Worm (Caenorhabditis elegans) whole organism, mixed stage, embryonic: ENCODE results near the gene F23D12.4.

ENCODE experiments used
- M03D4.4 ChIP-seq: sonication (generic microtip); optimal IDR thresholded peaks from 2 replicates; lab custom pipeline; 2017; ENCODE audit warnings: mild to moderate bottlenecking, missing genetic modification characterization, missing compliant biosample characterization
- bed-3 ChIP-seq: fragments of 200-800 bp; sonication (Bioruptor generic); optimal IDR thresholded peaks from 3 replicates; lab custom pipeline; 2018; ENCODE audit warnings: mild to moderate bottlenecking, missing genetic modification characterization, moderate library complexity, missing compliant biosample characterization
- blmp-1 ChIP-seq: fragments of 150-350 bp; optimal IDR thresholded peaks from 2 replicates; lab custom pipeline; 2014; ENCODE audit warnings: missing biosample characterization, missing genetic modification characterization
- ceh-39 ChIP-seq: fragments of 150-350 bp; optimal IDR thresholded peaks from 2 replicates; lab custom pipeline; 2014; ENCODE audit warnings: missing biosample characterization, missing genetic modification characterization
- ceh-43 ChIP-seq: fragments of 200-800 bp; sonication (Bioruptor generic); optimal IDR thresholded peaks from 2 replicates; lab custom pipeline; 2018; ENCODE audit warnings: mild to moderate bottlenecking, missing genetic modification characterization, moderate library complexity, missing compliant biosample characterization
- ceh-83 ChIP-seq: fragments of 200-800 bp; sonication (Bioruptor generic); optimal IDR thresholded peaks from 2 replicates; lab custom pipeline; 2018; ENCODE audit warnings: mild to moderate bottlenecking, missing genetic modification characterization, missing compliant biosample characterization
- ces-1 ChIP-seq: fragments of 150-350 bp; optimal IDR thresholded peaks from 2 replicates; lab custom pipeline; 2014; ENCODE audit warnings: missing biosample characterization, missing genetic modification reagents, missing genetic modification characterization
- cnd-1 ChIP-seq: fragments of 200-800 bp; sonication (Bioruptor generic); optimal IDR thresholded peaks from 2 replicates; lab custom pipeline; 2018; ENCODE audit warnings: mild to moderate bottlenecking, missing genetic modification characterization, missing compliant biosample characterization
- drap-1 ChIP-seq: fragments of 200-800 bp; sonication (Bioruptor generic); optimal IDR thresholded peaks from 3 replicates; lab custom pipeline; 2018; ENCODE audit warnings: mild to moderate bottlenecking, missing genetic modification characterization, missing compliant biosample characterization
- elt-1 ChIP-seq: sonication (generic microtip); optimal IDR thresholded peaks from 2 replicates; lab custom pipeline; 2017; ENCODE audit warnings: missing genetic modification characterization, mild to moderate bottlenecking, missing compliant biosample characterization, antibody characterized with exemption, moderate library complexity, borderline replicate concordance; ENCODE audit not compliant: insufficient read depth
- elt-3 ChIP-seq: fragments of 150-350 bp; optimal IDR thresholded peaks from 2 replicates; lab custom pipeline; 2014; ENCODE audit warnings: missing biosample characterization, missing genetic modification characterization
- flh-1 ChIP-seq: fragments of 200-800 bp; sonication (Bioruptor generic); optimal IDR thresholded peaks from 2 replicates; lab custom pipeline; 2018; ENCODE audit warnings: mild to moderate bottlenecking, missing genetic modification characterization, moderate library complexity, missing compliant biosample characterization
- ham-2 ChIP-seq: fragments of 200-800 bp; sonication (Bioruptor generic); optimal IDR thresholded peaks from 2 replicates; lab custom pipeline; 2018; ENCODE audit warnings: mild to moderate bottlenecking, missing genetic modification characterization, missing compliant biosample characterization
- hlh-1 ChIP-seq: fragments of 150-350 bp; optimal IDR thresholded peaks from 2 replicates; lab custom pipeline; 2014; ENCODE audit warnings: missing biosample characterization, missing genetic modification reagents, missing genetic modification characterization
- lin-13 ChIP-seq: fragments of 150-350 bp; optimal IDR thresholded peaks from 2 replicates; lab custom pipeline; 2014; ENCODE audit warnings: missing biosample characterization, missing genetic modification characterization
- lin-32 ChIP-seq: fragments of 200-800 bp; sonication (Bioruptor generic); optimal IDR thresholded peaks from 2 replicates; lab custom pipeline; 2018; ENCODE audit warnings: mild to moderate bottlenecking, missing genetic modification characterization, missing compliant biosample characterization
- lsy-2 ChIP-seq: fragments of 150-350 bp; optimal IDR thresholded peaks from 2 replicates; lab custom pipeline; 2014; ENCODE audit warnings: missing biosample characterization, missing genetic modification characterization
- mab-5 ChIP-seq: fragments of 150-350 bp; optimal IDR thresholded peaks from 2 replicates; lab custom pipeline; 2014; ENCODE audit warnings: missing biosample characterization, missing genetic modification characterization
- mep-1 ChIP-seq: fragments of 150-350 bp; optimal IDR thresholded peaks from 2 replicates; lab custom pipeline; 2017; ENCODE audit warnings: missing biosample characterization, missing genetic modification reagents, missing genetic modification characterization, inconsistent platforms
- mls-2 ChIP-seq: sonication (generic microtip); optimal IDR thresholded peaks from 2 replicates; lab custom pipeline; 2016; ENCODE audit warnings: mild to moderate bottlenecking, missing genetic modification characterization, moderate library complexity, missing compliant biosample characterization
- nhr-12 ChIP-seq: fragments of 150-350 bp; optimal IDR thresholded peaks from 2 replicates; lab custom pipeline; 2014; ENCODE audit warnings: missing biosample characterization, missing genetic modification characterization
- nhr-2 ChIP-seq: fragments of 150-350 bp; optimal IDR thresholded peaks from 2 replicates; lab custom pipeline; 2014; ENCODE audit warnings: missing biosample characterization, missing genetic modification characterization
- nhr-237 ChIP-seq: fragments of 150-350 bp; optimal IDR thresholded peaks from 2 replicates; lab custom pipeline; 2014; ENCODE audit warnings: missing biosample characterization, missing genetic modification characterization
- nhr-28 ChIP-seq: fragments of 150-350 bp; optimal IDR thresholded peaks from 2 replicates; lab custom pipeline; 2014; ENCODE audit warnings: missing biosample characterization, missing genetic modification characterization
- nhr-76 ChIP-seq: sonication (generic microtip); optimal IDR thresholded peaks from 2 replicates; lab custom pipeline; 2017; ENCODE audit warnings: missing biosample characterization, missing genetic modification characterization
- pha-4 ChIP-seq: fragments of 150-350 bp; optimal IDR thresholded peaks from 2 replicates; lab custom pipeline; 2018; ENCODE audit warnings: missing biosample characterization, missing genetic modification reagents, missing genetic modification characterization
- sem-2 ChIP-seq: fragments of 200-800 bp; sonication (Bioruptor generic); optimal IDR thresholded peaks from 2 replicates; lab custom pipeline; 2018; ENCODE audit warnings: mild to moderate bottlenecking, missing genetic modification characterization, missing compliant biosample characterization
- snpc-4 ChIP-seq: fragments of 150-350 bp; optimal IDR thresholded peaks from 2 replicates; lab custom pipeline; 2014; ENCODE audit warnings: missing biosample characterization, missing genetic modification characterization
- sptf-1 ChIP-seq: sonication (generic microtip); optimal IDR thresholded peaks from 2 replicates; lab custom pipeline; 2017; ENCODE audit warnings: mild to moderate bottlenecking, missing genetic modification characterization, moderate library complexity, missing compliant biosample characterization
- tbx-8 ChIP-seq: fragments of 200-800 bp; sonication (Bioruptor generic); optimal IDR thresholded peaks from 2 replicates; lab custom pipeline; 2018; ENCODE audit warnings: mild to moderate bottlenecking, missing genetic modification characterization, moderate library complexity, missing compliant biosample characterization
- unc-120 ChIP-seq: sonication (generic microtip); optimal IDR thresholded peaks from 2 replicates; lab custom pipeline; 2017; ENCODE audit warnings: missing genetic modification characterization, missing compliant biosample characterization; ENCODE audit not compliant: poor library complexity, severe bottlenecking
- unc-39 ChIP-seq: fragments of 150-350 bp; optimal IDR thresholded peaks from 2 replicates; lab custom pipeline; 2014; ENCODE audit warnings: missing biosample characterization, missing genetic modification characterization
- unc-62 ChIP-seq: fragments of 150-350 bp; optimal IDR thresholded peaks from 2 replicates; lab custom pipeline; 2014; ENCODE audit warnings: missing biosample characterization, missing genetic modification reagents, missing genetic modification characterization
- zip-8 ChIP-seq: fragments of 150-350 bp; optimal IDR thresholded peaks from 2 replicates; lab custom pipeline; 2014; ENCODE audit warnings: missing biosample characterization, missing genetic modification characterization
- ztf-11 ChIP-seq: fragments of 150-350 bp; optimal IDR thresholded peaks from 2 replicates; lab custom pipeline; 2014; ENCODE audit warnings: missing biosample characterization, missing genetic modification characterization

Gene F23D12.4

DNA sequence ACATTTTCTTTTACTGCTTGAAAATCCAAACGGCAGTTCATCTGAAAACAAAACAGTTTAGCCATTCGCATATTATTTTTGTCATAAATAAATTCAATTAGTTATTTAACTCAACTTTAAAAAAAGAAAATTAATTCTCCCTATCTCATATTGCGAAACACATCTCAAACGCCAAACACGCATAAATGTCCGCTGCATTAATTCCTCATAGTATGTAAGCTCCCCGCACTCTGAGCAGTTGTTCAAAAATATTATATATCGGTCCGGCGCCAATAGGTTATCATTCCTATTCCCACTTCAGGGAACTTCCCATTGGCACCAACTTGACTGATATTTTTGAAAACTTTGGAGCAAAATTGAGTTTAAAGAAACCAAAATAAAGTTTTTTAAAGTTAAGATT is 33.4 kb downstream of the F23D12.4 start:
- no peak for TF ChIP-seq nhr-76
- TF ChIP-seq ceh-43, result no peak
- TF ChIP-seq nhr-2 (tag; lab: Kevin White, UChicago), result no peak
- TF ChIP-seq ces-1, result no peak

- TF ChIP-seq ceh-39, result no peak
- TF ChIP-seq unc-120 (tag; lab: Kevin White, UChicago), result peak; percentile 55
These were observed 34.1 kb downstream of the F23D12.4 start, which contains the start of gene M163.11 for ce11 chrX:14478743-14479428. Gene M163.11, plus strand, starts transcription at chrX:14479378.

- peak; percentile 41 for TF ChIP-seq unc-120 (tag; lab: Kevin White, UChicago)
- no peak for TF ChIP-seq unc-39 (tag; lab: Kevin White, UChicago)
- no peak for TF ChIP-seq elt-1 (tag; lab: Kevin White, UChicago)
- TF ChIP-seq ceh-39, result no peak
- TF ChIP-seq cnd-1 (tag; lab: Kevin White, UChicago), result peak; percentile 7
- no peak for TF ChIP-seq lin-32
- TF ChIP-seq elt-3 (tag; lab: Kevin White, UChicago), result no peak
- peak; percentile 80 for TF ChIP-seq sptf-1 (tag; lab: Kevin White, UChicago)
- peak; percentile 18 for TF ChIP-seq ces-1
- TF ChIP-seq nhr-2 (tag; lab: Kevin White, UChicago), result no peak
- TF ChIP-seq drap-1 (GFP tag; lab: Kevin White, UChicago), result peak; percentile 55
- TF ChIP-seq blmp-1 (tag; lab: Kevin White, UChicago), result no peak
- peak; percentile 8 for TF ChIP-seq unc-62
- TF ChIP-seq hlh-1 (tag; lab: Kevin White, UChicago), result peak; percentile 37
- no peak for TF ChIP-seq snpc-4 (tag; lab: Kevin White, UChicago)
- TF ChIP-seq nhr-237, result no peak
- peak; percentile 75 for TF ChIP-seq M03D4.4
- TF ChIP-seq pha-4 (tag; lab: Kevin White, UChicago), result peak; percentile 30
- no peak for TF ChIP-seq ceh-83 (GFP tag; lab: Kevin White, UChicago)
- TF ChIP-seq lsy-2 (tag; lab: Kevin White, UChicago), result peak; percentile 59
- no peak for TF ChIP-seq mab-5 (tag; lab: Kevin White, UChicago)
- no peak for TF ChIP-seq flh-1 (GFP tag; lab: Kevin White, UChicago)
- peak; percentile 5 for TF ChIP-seq mls-2
- no peak for TF ChIP-seq sem-2
- TF ChIP-seq tbx-8, result no peak
- no peak for TF ChIP-seq zip-8 (tag; lab: Kevin White, UChicago)
- TF ChIP-seq ztf-11, result no peak
- peak; percentile 34 for TF ChIP-seq mep-1 (tag; lab: Kevin White, UChicago)
- no peak for TF ChIP-seq nhr-76
- no peak for TF ChIP-seq nhr-12 (tag; lab: Kevin White, UChicago)
- no peak for TF ChIP-seq ceh-43
- TF ChIP-seq nhr-28 (tag; lab: Kevin White, UChicago), result no peak
- TF ChIP-seq ham-2 (GFP tag; lab: Kevin White, UChicago), result peak; percentile 57
- no peak for TF ChIP-seq bed-3
- peak; percentile 82 for TF ChIP-seq lin-13
- TF ChIP-seq, all 35 proteins: peak for 14
These were observed 35.4 kb downstream of the F23D12.4 start, which contains the start of gene gfi-3 for ce11 chrX:14480248-14480647. Gene gfi-3, plus strand, starts transcription at chrX:14480572.

DNA sequence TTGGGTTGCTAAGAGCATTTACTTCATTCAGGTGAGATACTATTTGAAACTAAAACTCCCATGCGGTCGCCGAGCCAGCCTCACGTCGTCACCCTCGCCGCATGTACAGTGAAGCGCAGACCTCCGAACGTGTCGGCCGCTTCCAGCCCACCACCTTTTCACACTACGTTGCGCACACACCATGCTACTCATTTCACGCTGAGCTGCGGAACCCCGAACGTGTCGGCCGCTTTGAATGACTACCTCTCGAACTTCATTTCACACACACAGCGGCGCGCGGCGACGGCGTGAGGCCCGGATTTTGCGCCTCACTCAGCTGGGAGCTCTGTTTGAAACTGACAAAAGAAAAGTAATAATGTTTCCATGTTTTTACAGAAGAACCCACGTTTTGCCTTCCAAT is 36.8 kb downstream of the F23D12.4 start:
- TF ChIP-seq ceh-43 (no peak), lsy-2 (tag; lab: Kevin White, UChicago) (no peak), ceh-39 (no peak), sptf-1 (tag; lab: Kevin White, UChicago) (no peak), ham-2 (GFP tag; lab: Kevin White, UChicago) (no peak), cnd-1 (tag; lab: Kevin White, UChicago) (no peak), tbx-8 (no peak), bed-3 (no peak)
- TF ChIP-seq, all 35 proteins: peak for 0
